Fruit fly (Drosophila melanogaster): ENCODE results near the gene tup.

- TF ChIP-seq psq (optimal IDR thresholded peaks at IDR 0.05), result no peak
- TF ChIP-seq usp (GFP tag; optimal IDR thresholded peaks at IDR 0.05), result no peak
- no peak for TF ChIP-seq CG8478 (optimal IDR thresholded peaks at IDR 0.05)
- no peak for TF ChIP-seq Dll (optimal IDR thresholded peaks at IDR 0.05)
- no peak for TF ChIP-seq pan (optimal IDR thresholded peaks at IDR 0.05)
- no peak for TF ChIP-seq EcR (GFP tag; optimal IDR thresholded peaks at IDR 0.05)
Observed at dm6 chr2L:18914829-18915228, 33.8 kb upstream of the tup start.

All from whole organism.